Worm (Caenorhabditis elegans) whole organism, early embryonic: ENCODE measurements around the gene emb-9.
A peak's percentile ranks its signal among the peaks of the same experiment; 100 is the strongest.

ENCODE experiments used
- B0310.2 ChIP-seq: sonication (generic microtip); optimal IDR thresholded peaks from 2 replicates; lab custom pipeline; 2016; ENCODE audit warnings: mild to moderate bottlenecking, missing genetic modification characterization, missing compliant biosample characterization
- F13C5.2 ChIP-seq: sonication (generic microtip); optimal IDR thresholded peaks from 2 replicates; lab custom pipeline; 2017; ENCODE audit warnings: mild to moderate bottlenecking, missing genetic modification characterization, inconsistent platforms, missing compliant biosample characterization
- aly-1 ChIP-seq: sonication (generic microtip); optimal IDR thresholded peaks from 2 replicates; lab custom pipeline; 2016; ENCODE audit warnings: missing genetic modification characterization, missing compliant biosample characterization
- ama-1 ChIP-seq: fragments of 150-350 bp; optimal IDR thresholded peaks from 2 replicates; lab custom pipeline; 2014
- ceh-13 ChIP-seq: fragments of 200-800 bp; sonication (Bioruptor generic); optimal IDR thresholded peaks from 2 replicates; lab custom pipeline; 2018; ENCODE audit warnings: mild to moderate bottlenecking, missing genetic modification characterization, missing compliant biosample characterization
- ceh-36 ChIP-seq: sonication (generic microtip); optimal IDR thresholded peaks from 2 replicates; lab custom pipeline; 2016; ENCODE audit warnings: missing genetic modification characterization, inconsistent platforms, missing compliant biosample characterization
- ets-7 ChIP-seq: sonication (generic microtip); optimal IDR thresholded peaks from 2 replicates; lab custom pipeline; 2016; ENCODE audit warnings: missing genotype, missing genetic modification characterization, missing compliant biosample characterization
- flt-1 ChIP-seq: fragments of 200-800 bp; sonication (Bioruptor generic); IDR thresholded peaks from 2 replicates; pipeline ENCODE4 v1.3.6; 2022; ENCODE audit warnings: missing genetic modification characterization, missing compliant biosample characterization
- hmbx-1 ChIP-seq: sonication (generic microtip); optimal IDR thresholded peaks from 2 replicates; lab custom pipeline; 2016; ENCODE audit warnings: mild to moderate bottlenecking, missing genetic modification characterization, missing compliant biosample characterization
- hmg-4 ChIP-seq: fragments of 200-800 bp; sonication (Bioruptor generic); optimal IDR thresholded peaks from 2 replicates; lab custom pipeline; 2018; ENCODE audit warnings: mild to moderate bottlenecking, missing genetic modification characterization, missing compliant biosample characterization
- hnd-1 ChIP-seq: sonication (generic microtip); optimal IDR thresholded peaks from 2 replicates; lab custom pipeline; 2016; ENCODE audit warnings: missing genetic modification characterization, missing compliant biosample characterization
- pes-1 ChIP-seq: fragments of 200-800 bp; sonication (Bioruptor generic); IDR thresholded peaks from 2 replicates; pipeline ENCODE4 v1.3.6; 2022; ENCODE audit warnings: missing genetic modification reagents, missing genetic modification characterization, missing compliant biosample characterization
- scrt-1 ChIP-seq: fragments of 200-800 bp; sonication (Bioruptor generic); IDR thresholded peaks from 2 replicates; pipeline ENCODE4 v1.3.6; 2022; ENCODE audit warnings: missing genetic modification characterization, missing compliant biosample characterization
- sea-1 ChIP-seq: fragments of 200-800 bp; sonication (Bioruptor generic); conservative IDR thresholded peaks from 2 replicates; pipeline ENCODE4 v1.3.6; 2022; ENCODE audit warnings: missing genetic modification characterization, missing compliant biosample characterization
- tbx-11 ChIP-seq: fragments of 200-800 bp; sonication (Bioruptor generic); IDR thresholded peaks from 2 replicates; pipeline ENCODE4 v1.3.6; 2022; ENCODE audit warnings: missing genetic modification characterization, missing compliant biosample characterization
- tbx-37 ChIP-seq: fragments of 200-800 bp; sonication (Bioruptor generic); conservative IDR thresholded peaks from 2 replicates; pipeline ENCODE4 v1.3.6; 2022; ENCODE audit warnings: missing genetic modification reagents, missing genetic modification characterization, missing compliant biosample characterization
- tra-4 ChIP-seq: sonication (generic microtip); optimal IDR thresholded peaks from 2 replicates; lab custom pipeline; 2017; ENCODE audit warnings: missing genetic modification characterization, missing compliant biosample characterization

emb-9 gene

ce11 chrIII:9346114-9346513, 1.9 kb upstream of the emb-9 start:
- TF ChIP-seq ets-7 (tag; lab: Kevin White, UChicago) (no peak), tra-4 (tag; lab: Kevin White, UChicago) (no peak), ceh-36 (no peak), tbx-11 (GFP tag; lab: Robert Waterston, UW) (no peak), scrt-1 (GFP tag; lab: Robert Waterston, UW) (no peak), ceh-13 (GFP tag; lab: Kevin White, UChicago) (no peak), flt-1 (no peak), hnd-1 (tag; lab: Kevin White, UChicago) (no peak)

ce11 chrIII:9340025-9340424, 4.2 kb downstream of the emb-9 start:
- TF ChIP-seq B0310.2 (no peak), sea-1 (GFP tag; lab: Robert Waterston, UW) (0 out of 2 replicates have a peak, but pooled peaks have one; percentile 13)

ce11 chrIII:9337968-9338367, 6.3 kb downstream of the emb-9 start:
- TF ChIP-seq B0310.2 (no peak), scrt-1 (GFP tag; lab: Robert Waterston, UW) (no peak), tbx-11 (GFP tag; lab: Robert Waterston, UW) (no peak), pes-1 (GFP tag; lab: Robert Waterston, UW) (no peak), tbx-37 (no peak), ceh-13 (GFP tag; lab: Kevin White, UChicago) (no peak), hnd-1 (tag; lab: Kevin White, UChicago) (no peak), hmg-4 (GFP tag; lab: Kevin White, UChicago) (no peak), ets-7 (tag; lab: Kevin White, UChicago) (no peak)

- TF ChIP-seq sea-1 (GFP tag; lab: Robert Waterston, UW), result no peak
- no peak for TF ChIP-seq hmg-4 (GFP tag; lab: Kevin White, UChicago)
- TF ChIP-seq ets-7 (tag; lab: Kevin White, UChicago), result no peak
- no peak for TF ChIP-seq ama-1
- TF ChIP-seq tra-4 (tag; lab: Kevin White, UChicago), result no peak
- TF ChIP-seq hmbx-1 (tag; lab: Kevin White, UChicago), result no peak
- TF ChIP-seq ceh-36, result no peak
- TF ChIP-seq flt-1, result no peak
- TF ChIP-seq ceh-13 (GFP tag; lab: Kevin White, UChicago), result no peak
- TF ChIP-seq tbx-11 (GFP tag; lab: Robert Waterston, UW), result no peak
- no peak for TF ChIP-seq hnd-1 (tag; lab: Kevin White, UChicago)
- no peak for TF ChIP-seq tbx-37
- TF ChIP-seq pes-1 (GFP tag; lab: Robert Waterston, UW), result no peak
- no peak for TF ChIP-seq F13C5.2 (tag; lab: Kevin White, UChicago)
- no peak for TF ChIP-seq scrt-1 (GFP tag; lab: Robert Waterston, UW)
- no peak for TF ChIP-seq aly-1 (tag; lab: Kevin White, UChicago)
These were observed 7.4 kb downstream of the emb-9 start for ce11 chrIII:9336807-9337206.

ce11 chrIII:9335076-9335475, 9.2 kb downstream of the emb-9 start:
- TF ChIP-seq tra-4 (tag; lab: Kevin White, UChicago) (no peak), B0310.2 (no peak)

- TF ChIP-seq hnd-1 (tag; lab: Kevin White, UChicago) (no peak), hmbx-1 (tag; lab: Kevin White, UChicago) (no peak), tbx-37 (no peak), tbx-11 (GFP tag; lab: Robert Waterston, UW) (no peak), aly-1 (tag; lab: Kevin White, UChicago) (no peak), hmg-4 (GFP tag; lab: Kevin White, UChicago) (no peak), ama-1 (no peak), flt-1 (no peak), ceh-36 (no peak), B0310.2 (no peak), tra-4 (tag; lab: Kevin White, UChicago) (no peak), sea-1 (GFP tag; lab: Robert Waterston, UW) (no peak), scrt-1 (GFP tag; lab: Robert Waterston, UW) (no peak), ets-7 (tag; lab: Kevin White, UChicago) (no peak)
These were observed 10.1 kb downstream of the emb-9 start, which contains the start of gene elo-4 for ce11 chrIII:9334174-9334573. Gene elo-4, minus strand, starts transcription at chrIII:9334274.

- TF ChIP-seq aly-1 (tag; lab: Kevin White, UChicago) (no peak), ets-7 (tag; lab: Kevin White, UChicago) (no peak), tra-4 (tag; lab: Kevin White, UChicago) (no peak), tbx-37 (no peak), hmbx-1 (tag; lab: Kevin White, UChicago) (no peak), ama-1 (no peak), ceh-13 (GFP tag; lab: Kevin White, UChicago) (no peak), hmg-4 (GFP tag; lab: Kevin White, UChicago) (no peak), sea-1 (GFP tag; lab: Robert Waterston, UW) (no peak), scrt-1 (GFP tag; lab: Robert Waterston, UW) (no peak), B0310.2 (no peak), F13C5.2 (tag; lab: Kevin White, UChicago) (no peak), pes-1 (GFP tag; lab: Robert Waterston, UW) (no peak), hnd-1 (tag; lab: Kevin White, UChicago) (no peak), flt-1 (no peak), ceh-36 (no peak), tbx-11 (GFP tag; lab: Robert Waterston, UW) (no peak)
These were observed 13.1 kb downstream of the emb-9 start, which contains the start of gene ufc-1 for ce11 chrIII:9331084-9331564. Gene ufc-1, plus strand, starts transcription at chrIII:9331514.

- TF ChIP-seq ceh-36 (no peak), tbx-11 (GFP tag; lab: Robert Waterston, UW) (no peak), hnd-1 (tag; lab: Kevin White, UChicago) (no peak), hmg-4 (GFP tag; lab: Kevin White, UChicago) (no peak), sea-1 (GFP tag; lab: Robert Waterston, UW) (no peak), F13C5.2 (tag; lab: Kevin White, UChicago) (no peak), pes-1 (GFP tag; lab: Robert Waterston, UW) (no peak), tbx-37 (no peak)
These were observed 14.4 kb downstream of the emb-9 start, which contains the start of gene ttr-5 for ce11 chrIII:9329790-9330366. Gene ttr-5, plus strand, starts transcription at chrIII:9330316.
